Fruit fly (Drosophila melanogaster): ENCODE data around the gene Septin2.
A peak's percentile ranks its signal among the peaks of the same experiment; 100 is the strongest.

The Septin2 gene

dm6 chr3R:20558106-20558489 lies 30.1 kb downstream of the Septin2 start (continued):
- TF ChIP-seq ato (GFP tag; IDR thresholded peaks at IDR 0.05; ENCODE audit: partially characterized antibody) (no peak), CG30431 (GFP tag; optimal IDR thresholded peaks at IDR 0.05) (no peak), CG12219 (GFP tag; optimal IDR thresholded peaks at IDR 0.05) (no peak), CG7839 (tag; optimal IDR thresholded peaks at IDR 0.05) (no peak), kni (GFP tag; optimal IDR thresholded peaks at IDR 0.05) (no peak), PHDP (tag; optimal IDR thresholded peaks at IDR 0.05) (no peak), CG9609 (GFP tag; optimal IDR thresholded peaks at IDR 0.05) (no peak), CG5245 (GFP tag; optimal IDR thresholded peaks at IDR 0.05) (no peak), CG12659 (GFP tag; optimal IDR thresholded peaks at IDR 0.05) (no peak), ken (GFP tag; IDR thresholded peaks at IDR 0.05) (peak; percentile 58; the same call in 1 of the 3 replicates), CG13624 (GFP tag; optimal IDR thresholded peaks at IDR 0.05) (no peak), vnd (GFP tag; IDR thresholded peaks at IDR 0.05; ENCODE audit: partially characterized antibody) (peak; percentile 23; the same call in 1 of the 3 replicates), Med (GFP tag) (peak; percentile 61), Gug (GFP tag; IDR thresholded peaks at IDR 0.05) (peak; percentile 21; the same call in 1 of the 4 replicates), CG11504 (tag; optimal IDR thresholded peaks at IDR 0.05) (no peak), kah (GFP tag; optimal IDR thresholded peaks at IDR 0.05) (no peak), Hr78 (GFP tag; optimal IDR thresholded peaks at IDR 0.05) (no peak), ERR (GFP tag; optimal IDR thresholded peaks at IDR 0.05) (no peak), sob (GFP tag; IDR thresholded peaks at IDR 0.05) (peak; percentile 29; the same call in 1 of the 2 replicates), pb (GFP tag; optimal IDR thresholded peaks at IDR 0.05) (peak; percentile 17), CG10267 (tag; optimal IDR thresholded peaks at IDR 0.05) (no peak), psq (GFP tag; optimal IDR thresholded peaks at IDR 0.05) (no peak), nmo (GFP tag; optimal IDR thresholded peaks at IDR 0.05) (no peak), hth (optimal IDR thresholded peaks at IDR 0.05) (no peak), CG18011 (GFP tag; optimal IDR thresholded peaks at IDR 0.05) (no peak), sd (tag; optimal IDR thresholded peaks at IDR 0.05) (no peak), lab (GFP tag; optimal IDR thresholded peaks at IDR 0.05) (no peak), phol (tag; optimal IDR thresholded peaks at IDR 0.05) (no peak), tll (GFP tag; optimal IDR thresholded peaks at IDR 0.05) (no peak)

- TF ChIP-seq CG7839 (tag; optimal IDR thresholded peaks at IDR 0.05) = peak; percentile 62
- TF ChIP-seq CG10366 (GFP tag; IDR thresholded peaks at IDR 0.05) = peak; percentile 68
- TF ChIP-seq CG10462 (GFP tag; optimal IDR thresholded peaks at IDR 0.05) = no peak
- TF ChIP-seq Doc2 (GFP tag; IDR thresholded peaks at IDR 0.05) = no peak
- peak; percentile 66 to 70 for TF ChIP-seq Hr51 (GFP tag; optimal IDR thresholded peaks at IDR 0.05)
- TF ChIP-seq fd102C (GFP tag; optimal IDR thresholded peaks at IDR 0.05) = no peak
- no peak for TF ChIP-seq CG6765 (GFP tag; optimal IDR thresholded peaks at IDR 0.05)
- TF ChIP-seq CG9932 (GFP tag; IDR thresholded peaks at IDR 0.05) = peak; percentile 91
- TF ChIP-seq CG9727 (GFP tag; optimal IDR thresholded peaks at IDR 0.05) = peak; percentile 73
- peak; percentile 55 for TF ChIP-seq CG1602 (GFP tag; optimal IDR thresholded peaks at IDR 0.05)
- TF ChIP-seq ssp (GFP tag; IDR thresholded peaks at IDR 0.05) = peak; percentile 51
- peak; percentile 72; the same call in 2 of the 3 replicates for TF ChIP-seq tgo (GFP tag; IDR thresholded peaks at IDR 0.05)
- TF ChIP-seq twi (tag; optimal IDR thresholded peaks at IDR 0.05) = no peak
- peak; percentile 57; the same call in 1 of the 2 replicates for TF ChIP-seq CG32772 (GFP tag; IDR thresholded peaks at IDR 0.05)
- peak; percentile 45 for TF ChIP-seq CG12942 (GFP tag; optimal IDR thresholded peaks at IDR 0.05)
- TF ChIP-seq BEAF-32 (GFP tag; optimal IDR thresholded peaks at IDR 0.05) = peak; percentile 63
- peak; percentile 60 for TF ChIP-seq CG10267 (tag; optimal IDR thresholded peaks at IDR 0.05)
- peak; percentile 60 for TF ChIP-seq Dref (GFP tag; IDR thresholded peaks at IDR 0.05)
- TF ChIP-seq dmrt99B (tag; optimal IDR thresholded peaks at IDR 0.05) = peak; percentile 52
- TF ChIP-seq row (GFP tag; IDR thresholded peaks at IDR 0.05) = peak; percentile 94
- no peak for TF ChIP-seq Dfd (GFP tag; optimal IDR thresholded peaks at IDR 0.05)
- TF ChIP-seq slou (GFP tag; optimal IDR thresholded peaks at IDR 0.05) = peak; percentile 52
- TF ChIP-seq toy (GFP tag; IDR thresholded peaks at IDR 0.05) = no peak
These were observed 30.6 kb downstream of the Septin2 start, which contains the start of the genes DPCoAC and CG5180 for dm6 chr3R:20557415-20558105. TSS of gene DPCoAC (minus strand) at chr3R:20557667. TSS of gene CG5180 (plus strand) at chr3R:20557930.
